Fruit fly (Drosophila melanogaster): Measurements from ENCODE around the gene Oatp33Ea.

- TF ChIP-seq tj (GFP tag; optimal IDR thresholded peaks at IDR 0.05) (peak; percentile 23), CG14711 (tag; optimal IDR thresholded peaks at IDR 0.05) (no peak), Crg-1 (GFP tag; optimal IDR thresholded peaks at IDR 0.05) (no peak), Clk (GFP tag; optimal IDR thresholded peaks at IDR 0.05) (no peak), CG11617 (GFP tag; optimal IDR thresholded peaks at IDR 0.05) (no peak), kay (GFP tag; ENCODE audit: borderline replicate concordance) (peak; percentile 96), CG7045 (GFP tag; optimal IDR thresholded peaks at IDR 0.05) (no peak), CG1620 (GFP tag; optimal IDR thresholded peaks at IDR 0.05) (no peak), cic (GFP tag; optimal IDR thresholded peaks at IDR 0.05) (no peak), cnc (optimal IDR thresholded peaks at IDR 0.05) (no peak), CG7101 (tag; optimal IDR thresholded peaks at IDR 0.05) (no peak), Mnt (GFP tag; optimal IDR thresholded peaks at IDR 0.05) (peak; percentile 25), CG33017 (tag; optimal IDR thresholded peaks at IDR 0.05) (no peak), toe (GFP tag; optimal IDR thresholded peaks at IDR 0.05) (no peak)
These were observed 47.5 kb upstream of the Oatp33Ea start for dm6 chr2L:12493101-12493770.
